Fruit fly (Drosophila melanogaster) S2 (cell line): Measurements from ENCODE around the gene Mst98Ca.

Experiments
- CG8478 ChIP-seq: fragments of >200 bp; optimal IDR thresholded peaks from 2 replicates; lab custom pipeline; 2018
- CTCF ChIP-seq, 2 experiments: fragments of >200 bp; optimal IDR thresholded peaks; 2 replicates each; lab custom pipeline; 2018

DNA sequence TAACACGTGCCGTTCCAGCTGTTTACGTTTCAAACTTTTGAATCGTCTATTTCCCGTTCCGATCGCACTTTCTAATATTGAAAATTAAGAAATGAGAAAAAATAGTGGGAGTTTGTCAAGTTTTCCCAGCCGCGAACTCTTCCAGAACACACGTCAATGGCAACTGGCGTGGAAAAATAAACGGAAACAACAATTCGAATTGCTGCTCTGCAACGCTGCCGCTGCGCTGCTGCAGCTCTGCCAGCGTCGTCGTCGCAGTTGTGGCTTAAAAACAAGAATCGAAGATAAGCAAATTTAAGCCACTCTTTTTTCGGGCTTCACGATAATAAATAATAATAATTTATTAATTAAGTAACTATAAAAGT is 40.0 kb downstream of the Mst98Ca start:
- TF ChIP-seq CTCF (optimal IDR thresholded peaks at IDR 0.05; lab: Kevin White, UChicago) (no peak), CG8478 (lab: Kevin White, UChicago) (no peak)
